Worm (Caenorhabditis elegans) whole organism, young adult: ENCODE data around the gene Y4C6B.7.
"Not testable (repeated sequence)": the region's sequence is repeated elsewhere in the genome, so short reads cannot be mapped to it uniquely, and the experiment has no call there.

Experiments used
- B0261.1 ChIP-seq: sonication (generic microtip); optimal IDR thresholded peaks from 2 replicates; lab custom pipeline; 2016; ENCODE audit warnings: mild to moderate bottlenecking, missing genetic modification characterization, moderate library complexity, missing compliant biosample characterization
- C06A6.2 ChIP-seq: fragments of 200-800 bp; sonication (Bioruptor generic); conservative IDR thresholded peaks from 2 replicates; pipeline ENCODE4 v1.3.6; 2022; ENCODE audit warnings: missing genetic modification characterization, missing compliant biosample characterization
- F23B12.7 ChIP-seq: sonication (generic microtip); optimal IDR thresholded peaks from 2 replicates; lab custom pipeline; 2017; ENCODE audit warnings: missing genetic modification characterization, mild to moderate bottlenecking, missing compliant biosample characterization, antibody characterized with exemption, moderate library complexity; ENCODE audit not compliant: insufficient read depth
- F39B2.1 ChIP-seq: fragments of 200-800 bp; sonication (Bioruptor generic); IDR thresholded peaks from 2 replicates; pipeline ENCODE4 v1.3.6; 2022; ENCODE audit warnings: missing genetic modification reagents, missing genetic modification characterization, missing compliant biosample characterization
- F52B5.7 ChIP-seq: sonication (generic microtip); optimal IDR thresholded peaks from 2 replicates; lab custom pipeline; 2016; ENCODE audit warnings: mild to moderate bottlenecking, missing genetic modification characterization, missing compliant biosample characterization
- F55B11.4 ChIP-seq: sonication (generic microtip); optimal IDR thresholded peaks from 2 replicates; lab custom pipeline; 2016; ENCODE audit warnings: missing compliant biosample characterization, missing genetic modification characterization, borderline replicate concordance; ENCODE audit not compliant: insufficient read depth
- K12H6.12 ChIP-seq: fragments of 200-800 bp; sonication (Bioruptor generic); optimal IDR thresholded peaks from 2 replicates; lab custom pipeline; 2018; ENCODE audit warnings: mild to moderate bottlenecking, missing genetic modification characterization, missing compliant biosample characterization
- Y53F4B.3 ChIP-seq: fragments of 200-800 bp; sonication (Bioruptor generic); IDR thresholded peaks from 2 replicates; pipeline ENCODE4 v1.3.6; 2022; ENCODE audit warnings: missing genetic modification reagents, missing genetic modification characterization, missing compliant biosample characterization
- Y95B8A.8 ChIP-seq: fragments of 200-800 bp; sonication (Bioruptor generic); IDR thresholded peaks from 2 replicates; pipeline ENCODE4 v1.3.6; 2022; ENCODE audit warnings: missing genetic modification reagents, missing genetic modification characterization, missing compliant biosample characterization
- ama-1 ChIP-seq, 3 experiments: fragments of 150-350 bp in 1 of 3; sonication (generic microtip) in 2 of 3; optimal IDR thresholded peaks; 2 replicates each; lab custom pipeline; 2014 to 2018; ENCODE audit warnings: missing biosample characterization in 2 of 3, missing genetic modification characterization in 2 of 3, missing genetic modification reagents in 2 of 3
- aptf-2 ChIP-seq: fragments of 200-800 bp; sonication (Bioruptor generic); conservative IDR thresholded peaks from 2 replicates; pipeline ENCODE4 v1.3.6; 2022; ENCODE audit warnings: missing genetic modification reagents, missing genetic modification characterization, missing compliant biosample characterization
- atf-7 ChIP-seq: sonication (generic microtip); optimal IDR thresholded peaks from 2 replicates; lab custom pipeline; 2017; ENCODE audit warnings: mild to moderate bottlenecking, missing genetic modification characterization, missing compliant biosample characterization
- attf-3 ChIP-seq: fragments of 200-800 bp; sonication (Bioruptor generic); conservative IDR thresholded peaks from 2 replicates; pipeline ENCODE4 v1.3.6; 2022; ENCODE audit warnings: missing genetic modification reagents, missing genetic modification characterization, missing compliant biosample characterization
- attf-5 ChIP-seq: fragments of 200-800 bp; sonication (Bioruptor generic); optimal IDR thresholded peaks from 2 replicates; lab custom pipeline; 2018; ENCODE audit warnings: mild to moderate bottlenecking, missing genetic modification characterization, missing compliant biosample characterization
- bed-2 ChIP-seq: fragments of 200-800 bp; sonication (Bioruptor generic); IDR thresholded peaks from 2 replicates; pipeline ENCODE4 v1.3.6; 2022; ENCODE audit warnings: missing genetic modification reagents, missing genetic modification characterization, missing compliant biosample characterization
- ccch-3 ChIP-seq: fragments of 200-800 bp; sonication (Bioruptor generic); optimal IDR thresholded peaks from 2 replicates; lab custom pipeline; 2018; ENCODE audit warnings: mild to moderate bottlenecking, missing genetic modification characterization, missing compliant biosample characterization
- ceh-100 ChIP-seq: fragments of 200-800 bp; sonication (Bioruptor generic); IDR thresholded peaks from 2 replicates; pipeline ENCODE4 v1.3.6; 2022; ENCODE audit warnings: missing genetic modification reagents, missing genetic modification characterization, missing compliant biosample characterization
- ceh-91 ChIP-seq: fragments of 200-800 bp; sonication (Bioruptor generic); IDR thresholded peaks from 2 replicates; pipeline ENCODE4 v1.3.6; 2022; ENCODE audit warnings: missing genetic modification reagents, missing genetic modification characterization, missing compliant biosample characterization
- egl-18 ChIP-seq: fragments of 200-800 bp; sonication (Bioruptor generic); IDR thresholded peaks from 2 replicates; pipeline ENCODE4 v1.3.6; 2022; ENCODE audit warnings: missing genetic modification reagents, missing genetic modification characterization, missing compliant biosample characterization
- egrh-3 ChIP-seq: fragments of 200-800 bp; sonication (Bioruptor generic); IDR thresholded peaks from 2 replicates; pipeline ENCODE4 v1.3.6; 2022; ENCODE audit warnings: missing genetic modification reagents, missing genetic modification characterization, missing compliant biosample characterization
- hmg-20 ChIP-seq: fragments of 200-800 bp; sonication (Bioruptor generic); IDR thresholded peaks from 2 replicates; pipeline ENCODE4 v1.3.6; 2022; ENCODE audit warnings: missing genetic modification reagents, missing genetic modification characterization, missing compliant biosample characterization
- hsf-1 ChIP-seq: fragments of 200-800 bp; sonication (Bioruptor generic); IDR thresholded peaks from 2 replicates; pipeline ENCODE4 v1.3.6; 2022; ENCODE audit warnings: missing genetic modification reagents, missing genetic modification characterization, missing compliant biosample characterization
- let-607 ChIP-seq, 2 experiments: fragments of 200-800 bp in 1 of 2; sonication (Bioruptor generic) in 1 of 2; sonication (generic microtip) in 1 of 2; optimal IDR thresholded peaks; 2 replicates each; lab custom pipeline; 2016 to 2018; ENCODE audit warnings: mild to moderate bottlenecking in 2 of 2, missing compliant biosample characterization in 2 of 2, missing genetic modification characterization in 2 of 2, moderate library complexity in 2 of 2, missing genotype in 1 of 2
- lin-40 ChIP-seq: sonication (generic microtip); optimal IDR thresholded peaks from 2 replicates; lab custom pipeline; 2016; ENCODE audit warnings: missing genetic modification characterization, mild to moderate bottlenecking, missing compliant biosample characterization, missing genotype, missing genetic modification reagents
- madf-10 ChIP-seq: sonication (generic microtip); optimal IDR thresholded peaks from 2 replicates; lab custom pipeline; 2016; ENCODE audit warnings: mild to moderate bottlenecking, missing genetic modification characterization, missing compliant biosample characterization
- mes-4 ChIP-seq: sonication (generic microtip); optimal IDR thresholded peaks from 2 replicates; lab custom pipeline; 2016; ENCODE audit warnings: missing genotype, missing genetic modification characterization, missing compliant biosample characterization
- mxl-1 ChIP-seq: sonication (generic microtip); optimal IDR thresholded peaks from 2 replicates; lab custom pipeline; 2016; ENCODE audit warnings: missing genetic modification characterization, missing compliant biosample characterization
- nfya-1 ChIP-seq: sonication (generic microtip); optimal IDR thresholded peaks from 2 replicates; lab custom pipeline; 2017; ENCODE audit warnings: antibody characterized with exemption, missing compliant biosample characterization, missing genetic modification characterization, borderline replicate concordance; ENCODE audit not compliant: insufficient read depth
- nhr-27 ChIP-seq: fragments of 200-800 bp; sonication (Bioruptor generic); optimal IDR thresholded peaks from 2 replicates; lab custom pipeline; 2018; ENCODE audit warnings: mild to moderate bottlenecking, missing genetic modification characterization, moderate library complexity, missing compliant biosample characterization
- nhr-80 ChIP-seq: sonication (generic microtip); optimal IDR thresholded peaks from 2 replicates; lab custom pipeline; 2016; ENCODE audit warnings: missing genetic modification characterization, missing compliant biosample characterization
- rec-8 ChIP-seq, 2 experiments: sonication (generic microtip); optimal IDR thresholded peaks; 2 replicates each; lab custom pipeline; 2016; ENCODE audit warnings: mild to moderate bottlenecking in 2 of 2, missing genetic modification characterization in 2 of 2, missing genetic modification reagents in 2 of 2, missing genotype in 2 of 2, missing biosample characterization in 1 of 2, missing compliant biosample characterization in 1 of 2, moderate library complexity in 1 of 2
- rpc-1 ChIP-seq, 2 experiments: fragments of 150-350 bp in 1 of 2; sonication (generic microtip) in 1 of 2; optimal IDR thresholded peaks; 2 replicates each; lab custom pipeline; 2014 to 2018; ENCODE audit warnings: missing biosample characterization in 1 of 2, missing genetic modification characterization in 1 of 2, missing genetic modification reagents in 1 of 2, missing genotype in 1 of 2
- snpc-1.1 ChIP-seq: sonication (generic microtip); optimal IDR thresholded peaks from 2 replicates; lab custom pipeline; 2017; ENCODE audit warnings: missing genetic modification characterization, mild to moderate bottlenecking, missing compliant biosample characterization, antibody characterized with exemption, moderate library complexity, missing genotype, missing genetic modification reagents; ENCODE audit not compliant: insufficient read depth
- snpc-1.3 ChIP-seq: sonication (generic microtip); optimal IDR thresholded peaks from 2 replicates; lab custom pipeline; 2017; ENCODE audit warnings: missing genetic modification characterization, mild to moderate bottlenecking, missing compliant biosample characterization, antibody characterized with exemption, moderate library complexity, missing genotype, missing genetic modification reagents; ENCODE audit not compliant: insufficient read depth
- snpc-3.4 ChIP-seq: sonication (generic microtip); optimal IDR thresholded peaks from 2 replicates; lab custom pipeline; 2017; ENCODE audit warnings: missing genetic modification characterization, mild to moderate bottlenecking, missing compliant biosample characterization, antibody characterized with exemption, moderate library complexity, missing genotype, missing genetic modification reagents
- snpc-4 ChIP-seq, 5 experiments: fragments of 150-350 bp in 1 of 5; sonication (generic microtip) in 4 of 5; optimal IDR thresholded peaks; 2 replicates each; lab custom pipeline; 2014 to 2018; ENCODE audit warnings: missing genetic modification characterization in 5 of 5, missing biosample characterization in 3 of 5, antibody characterized with exemption in 2 of 5, mild to moderate bottlenecking in 2 of 5, missing compliant biosample characterization in 2 of 5, missing genotype in 2 of 5, moderate library complexity in 2 of 5, missing genetic modification reagents in 1 of 5
- somi-1 ChIP-seq: fragments of 200-800 bp; sonication (Bioruptor generic); optimal IDR thresholded peaks from 2 replicates; lab custom pipeline; 2018; ENCODE audit warnings: mild to moderate bottlenecking, missing genetic modification characterization, missing compliant biosample characterization
- sptf-2 ChIP-seq: fragments of 200-800 bp; sonication (Bioruptor generic); optimal IDR thresholded peaks from 2 replicates; lab custom pipeline; 2018; ENCODE audit warnings: mild to moderate bottlenecking, missing genetic modification characterization, missing compliant biosample characterization
- tbp1 ChIP-seq: fragments of 200-800 bp; sonication (Bioruptor generic); optimal IDR thresholded peaks from 2 replicates; lab custom pipeline; 2018; ENCODE audit warnings: mild to moderate bottlenecking, missing genetic modification characterization, missing compliant biosample characterization
- tlf-1 ChIP-seq: fragments of 200-800 bp; sonication (Bioruptor generic); optimal IDR thresholded peaks from 2 replicates; lab custom pipeline; 2018; ENCODE audit warnings: mild to moderate bottlenecking, missing genetic modification characterization, missing compliant biosample characterization
- ztf-3 ChIP-seq: fragments of 200-800 bp; sonication (Bioruptor generic); optimal IDR thresholded peaks from 2 replicates; lab custom pipeline; 2018; ENCODE audit warnings: mild to moderate bottlenecking, missing genetic modification characterization, missing compliant biosample characterization

Gene Y4C6B.7

DNA sequence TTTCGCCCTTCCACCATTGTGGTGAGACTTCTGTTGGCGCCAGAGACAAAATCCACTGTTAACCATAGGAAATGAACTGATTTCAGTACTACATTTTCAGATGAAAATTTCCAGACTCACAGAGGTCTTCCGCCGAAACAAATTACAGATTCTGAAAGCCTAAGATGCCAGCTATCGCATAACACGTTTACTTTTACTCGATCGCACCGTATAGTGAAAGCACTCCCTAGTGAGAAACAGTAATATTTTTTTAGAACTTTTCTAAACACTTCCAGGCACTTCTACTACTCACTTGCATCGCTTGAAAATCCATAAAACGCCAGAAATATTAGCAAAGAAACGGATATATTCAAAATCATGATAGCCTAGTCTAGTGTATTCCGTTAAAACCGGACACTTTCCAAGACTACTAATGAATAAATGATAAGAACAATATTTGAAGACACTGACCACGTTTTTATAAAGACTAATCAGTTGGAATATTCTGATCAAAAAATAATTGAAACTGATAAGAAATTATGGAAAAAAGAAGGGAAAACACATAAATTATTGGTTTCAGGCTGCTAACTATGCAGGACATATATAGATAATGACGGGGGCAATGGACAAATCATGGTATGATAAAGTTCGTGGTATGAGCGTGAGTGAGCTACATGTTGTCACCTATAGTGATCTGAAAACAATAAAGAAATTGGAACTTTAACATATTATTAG is 2.6 kb downstream of the Y4C6B.7 start, which contains the start of gene gba-4:
TSS of gene gba-4 (minus strand) at position 418 of the 714 bp plus-strand sequence.
- TF ChIP-seq B0261.1 = peak; percentile 51
- not testable (repeated sequence) for TF ChIP-seq rpc-1 (optimal IDR thresholded peaks at IDR 0.05; lab: Kevin White, UChicago); snpc-4 (GFP tag; optimal IDR thresholded peaks at IDR 0.05; lab: Kevin White, UChicago)
- peak; percentile 42 for TF ChIP-seq rpc-1 (tag; optimal IDR thresholded peaks at IDR 0.05; lab: Kevin White, UChicago)
- peak in 1 of 4 experiments; percentile 35 for TF ChIP-seq snpc-4 (tag; optimal IDR thresholded peaks at IDR 0.05; lab: Kevin White, UChicago)
- TF ChIP-seq tbp1 (GFP tag; lab: Kevin White, UChicago) = peak; percentile 75
- peak; percentile 72 for TF ChIP-seq nhr-80 (tag; lab: Kevin White, UChicago)
- TF ChIP-seq, all 124 proteins: peak for 5; not testable (repeated sequence) for 119

- TF ChIP-seq rpc-1 (optimal IDR thresholded peaks at IDR 0.05; lab: Kevin White, UChicago) (peak; percentile 55), rpc-1 (tag; optimal IDR thresholded peaks at IDR 0.05; lab: Kevin White, UChicago) (peak; percentile 79), attf-3 (no peak), B0261.1 (peak; percentile 68), mxl-1 (tag; lab: Kevin White, UChicago) (no peak), ceh-91 (no peak), ceh-100 (GFP tag; lab: Robert Waterston, UW) (no peak), snpc-3.4 (tag; lab: Kevin White, UChicago) (no peak), Y53F4B.3 (no peak), K12H6.12 (tag; lab: Kevin White, UChicago) (no peak), snpc-4 (GFP tag; optimal IDR thresholded peaks at IDR 0.05; lab: Kevin White, UChicago) (peak; percentile 83), snpc-4 (tag; optimal IDR thresholded peaks at IDR 0.05; lab: Kevin White, UChicago) (peak; percentile 71 to 93 (median 90)), let-607 (tag; optimal IDR thresholded peaks at IDR 0.05; lab: Kevin White, UChicago) (no peak), C06A6.2 (GFP tag; lab: Robert Waterston, UW) (no peak), egrh-3 (GFP tag; lab: Robert Waterston, UW) (no peak), Y95B8A.8 (0 out of 2 replicates have a peak, but pooled peaks have one; percentile 24), attf-5 (GFP tag; lab: Kevin White, UChicago) (no peak), hmg-20 (GFP tag; lab: Robert Waterston, UW) (no peak), mes-4 (no peak), tlf-1 (GFP tag; lab: Kevin White, UChicago) (no peak), F39B2.1 (GFP tag; lab: Robert Waterston, UW) (no peak), snpc-1.3 (tag; lab: Kevin White, UChicago) (peak; percentile 36), nhr-27 (tag; lab: Kevin White, UChicago) (no peak), madf-10 (tag; lab: Kevin White, UChicago) (no peak), F55B11.4 (tag; lab: Kevin White, UChicago) (no peak), nfya-1 (tag; lab: Kevin White, UChicago) (no peak), lin-40 (tag; lab: Kevin White, UChicago) (no peak), rec-8 (tag; optimal IDR thresholded peaks at IDR 0.05; lab: Kevin White, UChicago) (no peak), ztf-3 (GFP tag; lab: Kevin White, UChicago) (no peak), somi-1 (GFP tag; lab: Kevin White, UChicago) (no peak), tbp1 (GFP tag; lab: Kevin White, UChicago) (peak; percentile 87), F23B12.7 (peak; percentile 45), bed-2 (GFP tag; lab: Robert Waterston, UW) (no peak), ama-1 (optimal IDR thresholded peaks at IDR 0.05; lab: Kevin White, UChicago) (no peak), ama-1 (GFP tag; optimal IDR thresholded peaks at IDR 0.05; lab: Kevin White, UChicago) (no peak), aptf-2 (GFP tag; lab: Robert Waterston, UW) (no peak), snpc-1.1 (tag; lab: Kevin White, UChicago) (peak; percentile 87), atf-7 (tag; lab: Kevin White, UChicago) (peak; percentile 0), hsf-1 (GFP tag; lab: Robert Waterston, UW) (no peak), sptf-2 (GFP tag; lab: Kevin White, UChicago) (no peak), egl-18 (no peak), ccch-3 (no peak), F52B5.7 (no peak)
Measured at ce11 chrIV:5344168-5344567, 9.1 kb downstream of the Y4C6B.7 start.
